Fruit fly (Drosophila melanogaster): ENCODE results near the gene lft.

The lft gene

DNA sequence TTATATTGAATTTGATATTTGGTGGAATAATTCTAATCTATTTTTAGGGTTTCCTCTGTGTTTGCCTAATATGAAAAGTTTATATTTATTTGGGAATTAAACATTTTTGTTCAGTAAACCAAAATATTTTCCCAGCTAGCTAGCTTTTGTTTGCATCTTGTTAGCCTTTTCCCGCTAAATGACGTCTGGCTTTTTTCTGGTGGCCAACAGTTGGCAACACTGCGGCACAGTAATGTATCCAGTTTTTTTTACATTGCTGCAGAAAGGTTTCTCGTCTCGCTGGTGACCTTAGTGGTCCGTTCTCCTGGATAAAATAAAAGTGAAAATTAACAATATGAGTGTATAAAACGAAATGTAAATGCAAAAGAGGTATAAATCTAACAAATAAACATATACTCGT lies at the start of gene lft:
Gene lft, plus strand, starts transcription at position 243 of the 400 bp plus-strand sequence.
- TF ChIP-seq bab1 (GFP tag; optimal IDR thresholded peaks at IDR 0.05) (no peak), CG7101 (tag; optimal IDR thresholded peaks at IDR 0.05) (no peak), CG5204 (GFP tag; optimal IDR thresholded peaks at IDR 0.05) (no peak), tj (GFP tag; optimal IDR thresholded peaks at IDR 0.05) (no peak), Mnt (GFP tag; optimal IDR thresholded peaks at IDR 0.05) (no peak), CG1620 (GFP tag; optimal IDR thresholded peaks at IDR 0.05) (no peak)

DNA sequence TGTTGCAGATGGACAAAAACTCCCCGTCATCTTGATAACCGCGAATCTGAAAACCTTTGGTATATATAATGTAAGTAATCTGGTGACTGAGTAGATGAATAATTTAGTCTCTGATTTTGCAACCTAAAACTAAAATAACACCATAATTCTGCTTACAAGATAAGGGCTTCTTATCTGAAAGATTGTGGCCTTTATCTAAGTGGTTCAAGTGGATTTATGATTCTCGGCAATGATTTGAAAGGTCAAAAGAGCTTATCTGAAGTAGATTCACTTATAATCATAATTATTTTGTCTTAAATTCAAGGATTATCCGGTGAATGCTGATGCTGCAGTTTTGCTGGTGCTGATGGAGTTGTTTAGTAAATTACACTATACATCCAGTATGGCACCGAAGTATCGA lies 48.4 kb upstream of the lft start:
- TF ChIP-seq CG14711 (tag; optimal IDR thresholded peaks at IDR 0.05) (no peak), kay (GFP tag; ENCODE audit: borderline replicate concordance) (peak; percentile 88)

DNA sequence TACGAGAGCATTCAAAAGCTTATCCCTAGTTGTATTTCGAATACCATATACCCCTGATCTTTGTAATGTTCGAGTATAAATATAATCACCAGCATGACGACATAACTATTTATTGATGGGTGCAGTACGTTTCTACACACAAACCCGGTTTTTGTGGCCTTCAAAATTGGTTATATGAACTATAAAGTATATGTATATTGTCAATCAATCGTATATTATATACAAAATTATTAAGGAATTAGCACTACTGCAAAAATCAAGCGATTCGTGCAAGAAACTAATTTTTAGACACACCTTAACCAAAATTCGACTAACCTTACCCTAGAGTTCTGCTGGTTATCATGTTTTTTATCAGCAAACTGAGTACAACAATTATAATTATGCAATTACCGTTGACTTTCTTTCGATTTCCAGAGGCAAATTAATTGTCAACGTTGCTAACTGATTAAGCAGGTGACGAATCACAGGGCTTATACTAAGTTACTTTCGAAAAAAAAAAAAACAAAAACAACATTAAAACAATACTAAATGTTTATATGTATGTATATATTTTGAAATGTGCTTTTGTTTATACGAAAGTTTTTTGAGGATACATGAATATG lies 44.0 kb upstream of the lft start:
- TF ChIP-seq CG1620 (GFP tag; optimal IDR thresholded peaks at IDR 0.05) (no peak), CG7045 (GFP tag; optimal IDR thresholded peaks at IDR 0.05) (no peak), kay (GFP tag; ENCODE audit: borderline replicate concordance) (peak; percentile 93), cic (GFP tag; optimal IDR thresholded peaks at IDR 0.05) (peak; percentile 64)

DNA sequence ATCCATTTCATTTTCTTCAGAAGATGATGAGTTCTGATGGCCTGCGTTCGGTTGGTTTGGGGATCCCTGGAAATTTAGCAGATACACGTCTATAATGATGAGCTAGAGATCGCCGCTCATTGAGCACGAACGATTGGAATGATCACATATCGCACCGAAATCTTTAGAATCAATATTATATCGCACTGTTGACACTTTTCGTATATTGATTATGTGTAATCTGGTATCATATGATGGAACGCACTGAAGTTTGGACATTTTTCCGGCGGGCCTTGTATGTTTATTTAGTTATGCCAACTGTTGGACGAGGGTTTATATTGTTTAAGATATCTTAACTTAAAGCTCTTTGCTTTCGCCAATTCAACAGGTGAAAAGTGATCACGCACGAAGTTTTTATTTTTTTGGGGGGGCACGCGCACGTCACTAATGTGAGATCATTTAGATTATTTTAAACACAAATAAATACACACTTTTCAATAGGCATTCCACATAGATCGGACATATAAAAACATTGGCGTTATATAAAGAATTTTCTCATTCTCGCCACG lies 43.2 kb upstream of the lft start:
- TF ChIP-seq cnc (optimal IDR thresholded peaks at IDR 0.05) (no peak), CG11617 (GFP tag; optimal IDR thresholded peaks at IDR 0.05) (no peak), CG14711 (tag; optimal IDR thresholded peaks at IDR 0.05) (peak; percentile 6), CG12768 (GFP tag; optimal IDR thresholded peaks at IDR 0.05) (no peak), CG1620 (GFP tag; optimal IDR thresholded peaks at IDR 0.05) (no peak), Crg-1 (GFP tag; optimal IDR thresholded peaks at IDR 0.05) (no peak), ovo (GFP tag; optimal IDR thresholded peaks at IDR 0.05) (no peak)

DNA sequence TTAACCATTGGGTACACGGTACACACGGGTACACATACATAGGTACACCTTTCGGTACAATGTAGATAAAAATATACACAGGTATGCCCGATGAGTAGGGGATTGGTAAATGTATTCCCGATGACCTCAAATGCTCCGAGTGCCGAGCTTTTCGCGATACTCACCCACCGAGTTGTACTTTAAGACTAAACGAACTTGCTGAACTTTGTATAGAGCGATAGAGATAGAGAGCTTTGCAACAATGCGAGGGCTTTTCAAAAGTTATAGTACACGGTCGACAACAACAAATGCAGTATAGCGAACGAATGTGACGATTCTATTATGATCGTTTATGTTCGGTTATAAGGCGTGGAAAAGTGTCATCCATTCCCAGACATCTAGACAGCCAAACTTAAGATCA lies 42.7 kb upstream of the lft start:
- TF ChIP-seq toe (GFP tag; optimal IDR thresholded peaks at IDR 0.05) (peak; percentile 47), Hr96 (GFP tag; optimal IDR thresholded peaks at IDR 0.05) (no peak), CG7101 (tag; optimal IDR thresholded peaks at IDR 0.05) (peak; percentile 25), CG14711 (tag; optimal IDR thresholded peaks at IDR 0.05) (peak; percentile 17), ovo (GFP tag; optimal IDR thresholded peaks at IDR 0.05) (peak; percentile 48), Crg-1 (GFP tag; optimal IDR thresholded peaks at IDR 0.05) (no peak), CG5204 (GFP tag; optimal IDR thresholded peaks at IDR 0.05) (no peak), cnc (optimal IDR thresholded peaks at IDR 0.05) (no peak), bab1 (GFP tag; optimal IDR thresholded peaks at IDR 0.05) (peak; percentile 70), CG33017 (tag; optimal IDR thresholded peaks at IDR 0.05) (peak; percentile 82), pad (GFP tag; optimal IDR thresholded peaks at IDR 0.05) (no peak), cic (GFP tag; optimal IDR thresholded peaks at IDR 0.05) (peak; percentile 90), CG1620 (GFP tag; optimal IDR thresholded peaks at IDR 0.05) (no peak), kay (GFP tag; ENCODE audit: borderline replicate concordance) (peak; percentile 99), CG7045 (GFP tag; optimal IDR thresholded peaks at IDR 0.05) (no peak), tj (GFP tag; optimal IDR thresholded peaks at IDR 0.05) (peak; percentile 45), CG12768 (GFP tag; optimal IDR thresholded peaks at IDR 0.05) (peak; percentile 97), Mnt (GFP tag; optimal IDR thresholded peaks at IDR 0.05) (peak; percentile 47), Clk (GFP tag; optimal IDR thresholded peaks at IDR 0.05) (no peak), CG11617 (GFP tag; optimal IDR thresholded peaks at IDR 0.05) (peak; percentile 36)

DNA sequence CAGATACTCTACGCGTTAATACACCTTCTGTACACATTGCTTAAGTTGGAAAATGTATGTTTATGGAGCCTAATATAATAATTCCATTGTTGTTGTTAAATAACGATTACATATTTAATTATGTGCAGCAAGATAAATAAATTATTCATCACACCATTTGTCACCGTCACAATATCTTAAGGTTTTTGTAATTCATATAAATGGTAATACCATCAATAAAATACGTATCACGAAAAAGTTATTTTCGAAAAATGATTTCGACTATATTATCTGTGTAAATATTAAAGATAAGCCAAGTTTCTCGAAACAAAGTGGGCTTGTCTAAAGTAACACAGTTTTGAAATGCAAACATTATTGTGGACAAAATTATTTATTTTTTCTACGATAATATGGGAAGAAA lies 42.1 kb upstream of the lft start, which contains the start of gene CG4995:
Gene CG4995, plus strand, starts transcription at position 301 of the 400 bp plus-strand sequence.
- TF ChIP-seq CG7045 (GFP tag; optimal IDR thresholded peaks at IDR 0.05) (no peak), tj (GFP tag; optimal IDR thresholded peaks at IDR 0.05) (no peak), Crg-1 (GFP tag; optimal IDR thresholded peaks at IDR 0.05) (no peak), kay (GFP tag; ENCODE audit: borderline replicate concordance) (no peak), pad (GFP tag; optimal IDR thresholded peaks at IDR 0.05) (no peak)

DNA sequence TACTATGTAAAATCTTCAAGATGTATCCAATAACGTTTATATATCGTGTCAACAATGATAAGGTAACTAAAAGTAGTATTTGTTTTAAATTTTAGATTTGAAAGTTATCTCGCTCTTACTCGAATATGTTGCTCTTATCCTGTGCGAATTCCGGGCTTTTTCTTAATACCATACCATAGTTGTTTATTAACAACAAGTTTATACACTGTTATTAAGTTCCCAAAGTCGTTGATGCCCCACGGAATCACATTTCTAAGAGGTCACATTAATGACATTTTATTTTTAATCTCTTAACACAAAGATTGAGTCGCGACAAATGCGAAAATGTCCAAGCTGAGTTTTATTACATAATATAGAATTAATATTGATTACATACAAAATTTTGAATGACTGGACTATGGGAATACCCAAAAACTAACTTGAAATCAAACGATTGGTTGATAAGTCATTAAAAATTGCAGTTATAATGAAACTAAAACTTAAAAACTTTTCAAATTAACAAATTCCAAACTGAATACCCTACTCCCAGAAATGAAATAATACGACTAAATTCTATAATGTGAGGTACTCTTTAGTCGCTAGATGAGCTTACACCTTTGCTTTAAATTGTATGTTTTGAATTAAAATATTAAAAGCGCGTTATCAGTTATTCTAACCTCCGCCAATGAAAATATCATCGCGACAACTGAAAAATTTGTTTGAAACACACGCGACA lies 41.3 kb upstream of the lft start, which contains the start of gene CG5381:
Gene CG5381, minus strand, starts transcription at position 330 of the 715 bp plus-strand sequence.
- TF ChIP-seq CG14711 (tag; optimal IDR thresholded peaks at IDR 0.05) (no peak), CG12768 (GFP tag; optimal IDR thresholded peaks at IDR 0.05) (no peak), kay (GFP tag; ENCODE audit: borderline replicate concordance) (peak; percentile 69), ovo (GFP tag; optimal IDR thresholded peaks at IDR 0.05) (no peak)

All from whole organism, adult.